Worm (Caenorhabditis elegans) whole organism, young adult: ENCODE measurements around the gene cutl-18.

Experiments used
- B0019.2 ChIP-seq: fragments of 200-800 bp; sonication (Bioruptor generic); conservative IDR thresholded peaks from 2 replicates; pipeline ENCODE4 v1.3.6; 2022; ENCODE audit warnings: missing genetic modification reagents, missing genetic modification characterization, missing compliant biosample characterization
- B0336.3 ChIP-seq: fragments of 200-800 bp; sonication (Bioruptor generic); IDR thresholded peaks from 2 replicates; pipeline ENCODE4 v1.3.6; 2022; ENCODE audit warnings: missing genetic modification characterization, missing compliant biosample characterization
- C06A6.2 ChIP-seq: fragments of 200-800 bp; sonication (Bioruptor generic); conservative IDR thresholded peaks from 2 replicates; pipeline ENCODE4 v1.3.6; 2022; ENCODE audit warnings: missing genetic modification characterization, missing compliant biosample characterization
- F10E7.11 ChIP-seq: sonication (generic microtip); optimal IDR thresholded peaks from 2 replicates; lab custom pipeline; 2017; ENCODE audit warnings: mild to moderate bottlenecking, missing genetic modification characterization, moderate library complexity, missing compliant biosample characterization
- F23B12.7 ChIP-seq: sonication (generic microtip); optimal IDR thresholded peaks from 2 replicates; lab custom pipeline; 2017; ENCODE audit warnings: missing genetic modification characterization, mild to moderate bottlenecking, missing compliant biosample characterization, antibody characterized with exemption, moderate library complexity; ENCODE audit not compliant: insufficient read depth
- F33H1.4 ChIP-seq: fragments of 200-800 bp; sonication (Bioruptor generic); IDR thresholded peaks from 2 replicates; pipeline ENCODE4 v1.3.6; 2022; ENCODE audit warnings: missing genetic modification reagents, missing genetic modification characterization, missing compliant biosample characterization
- F39B2.1 ChIP-seq: fragments of 200-800 bp; sonication (Bioruptor generic); IDR thresholded peaks from 2 replicates; pipeline ENCODE4 v1.3.6; 2022; ENCODE audit warnings: missing genetic modification reagents, missing genetic modification characterization, missing compliant biosample characterization
- F52B5.7 ChIP-seq: sonication (generic microtip); optimal IDR thresholded peaks from 2 replicates; lab custom pipeline; 2016; ENCODE audit warnings: mild to moderate bottlenecking, missing genetic modification characterization, missing compliant biosample characterization
- K11D2.4 ChIP-seq: fragments of 200-800 bp; sonication (Bioruptor generic); IDR thresholded peaks from 2 replicates; pipeline ENCODE4 v1.3.6; 2022; ENCODE audit warnings: missing genetic modification reagents, missing genetic modification characterization, missing compliant biosample characterization
- T07F8.4 ChIP-seq: sonication (generic microtip); optimal IDR thresholded peaks from 2 replicates; lab custom pipeline; 2016; ENCODE audit warnings: mild to moderate bottlenecking, missing genetic modification characterization, moderate library complexity, missing compliant biosample characterization
- Y56A3A.18 ChIP-seq: fragments of 200-800 bp; sonication (Bioruptor generic); IDR thresholded peaks from 2 replicates; pipeline ENCODE4 v1.3.6; 2022; ENCODE audit warnings: missing genetic modification reagents, missing genetic modification characterization, missing compliant biosample characterization
- Y95B8A.8 ChIP-seq: fragments of 200-800 bp; sonication (Bioruptor generic); IDR thresholded peaks from 2 replicates; pipeline ENCODE4 v1.3.6; 2022; ENCODE audit warnings: missing genetic modification reagents, missing genetic modification characterization, missing compliant biosample characterization
- aptf-3 ChIP-seq: fragments of 200-800 bp; sonication (Bioruptor generic); IDR thresholded peaks from 2 replicates; pipeline ENCODE4 v1.3.6; 2022; ENCODE audit warnings: missing genetic modification characterization, missing compliant biosample characterization
- attf-3 ChIP-seq: fragments of 200-800 bp; sonication (Bioruptor generic); conservative IDR thresholded peaks from 2 replicates; pipeline ENCODE4 v1.3.6; 2022; ENCODE audit warnings: missing genetic modification reagents, missing genetic modification characterization, missing compliant biosample characterization
- bed-1 ChIP-seq: fragments of 200-800 bp; sonication (Bioruptor generic); IDR thresholded peaks from 2 replicates; pipeline ENCODE4 v1.3.6; 2022; ENCODE audit warnings: missing genetic modification reagents, missing genetic modification characterization, missing compliant biosample characterization
- cebp-1 ChIP-seq, 2 experiments: fragments of 200-800 bp in 1 of 2; sonication (Bioruptor generic) in 1 of 2; sonication (generic microtip) in 1 of 2; IDR thresholded peaks in 1 of 2; optimal IDR thresholded peaks in 1 of 2; 2 replicates each; pipeline versions ENCODE4 v1.3.6 to Lab custom; 2017 to 2022; ENCODE audit warnings: missing compliant biosample characterization in 2 of 2, missing genetic modification characterization in 2 of 2, mild to moderate bottlenecking in 1 of 2, missing genetic modification reagents in 1 of 2, moderate library complexity in 1 of 2
- cebp-2 ChIP-seq: fragments of 200-800 bp; sonication (Bioruptor generic); IDR thresholded peaks from 2 replicates; pipeline ENCODE4 v1.3.6; 2022; ENCODE audit warnings: missing genetic modification characterization, missing compliant biosample characterization
- ceh-27 ChIP-seq: fragments of 200-800 bp; sonication (Bioruptor generic); optimal IDR thresholded peaks from 2 replicates; lab custom pipeline; 2018; ENCODE audit warnings: mild to moderate bottlenecking, missing genetic modification characterization, moderate library complexity, missing compliant biosample characterization
- ceh-79 ChIP-seq: sonication (generic microtip); optimal IDR thresholded peaks from 2 replicates; lab custom pipeline; 2017; ENCODE audit warnings: mild to moderate bottlenecking, missing genetic modification characterization, missing compliant biosample characterization
- ceh-91 ChIP-seq: fragments of 200-800 bp; sonication (Bioruptor generic); IDR thresholded peaks from 2 replicates; pipeline ENCODE4 v1.3.6; 2022; ENCODE audit warnings: missing genetic modification reagents, missing genetic modification characterization, missing compliant biosample characterization
- die-1 ChIP-seq: sonication (generic microtip); optimal IDR thresholded peaks from 2 replicates; lab custom pipeline; 2016; ENCODE audit warnings: missing genotype, mild to moderate bottlenecking, missing genetic modification characterization, missing compliant biosample characterization
- efl-1 ChIP-seq: fragments of 150-350 bp; optimal IDR thresholded peaks from 2 replicates; lab custom pipeline; 2014; ENCODE audit warnings: missing biosample characterization, missing genetic modification reagents, missing genetic modification characterization
- egrh-3 ChIP-seq: fragments of 200-800 bp; sonication (Bioruptor generic); IDR thresholded peaks from 2 replicates; pipeline ENCODE4 v1.3.6; 2022; ENCODE audit warnings: missing genetic modification reagents, missing genetic modification characterization, missing compliant biosample characterization
- fkh-3 ChIP-seq: sonication (generic microtip); optimal IDR thresholded peaks from 2 replicates; lab custom pipeline; 2016; ENCODE audit warnings: mild to moderate bottlenecking, missing genetic modification characterization, missing compliant biosample characterization
- gei-17 ChIP-seq: fragments of 200-800 bp; sonication (Bioruptor generic); optimal IDR thresholded peaks from 2 replicates; lab custom pipeline; 2018; ENCODE audit warnings: mild to moderate bottlenecking, missing genetic modification characterization, missing compliant biosample characterization
- hlh-12 ChIP-seq: sonication (generic microtip); optimal IDR thresholded peaks from 2 replicates; lab custom pipeline; 2016; ENCODE audit warnings: missing genetic modification characterization, missing compliant biosample characterization
- hmg-1.2 ChIP-seq: fragments of 200-800 bp; sonication (Bioruptor generic); IDR thresholded peaks from 2 replicates; pipeline ENCODE4 v1.3.6; 2022; ENCODE audit warnings: missing genetic modification reagents, missing genetic modification characterization, missing compliant biosample characterization
- lag-1 ChIP-seq: fragments of 200-800 bp; sonication (Bioruptor generic); IDR thresholded peaks from 2 replicates; pipeline ENCODE4 v1.3.6; 2022; ENCODE audit warnings: missing genetic modification reagents, missing genetic modification characterization, missing compliant biosample characterization
- let-526 ChIP-seq: fragments of 200-800 bp; sonication (Bioruptor generic); IDR thresholded peaks from 2 replicates; pipeline ENCODE4 v1.3.6; 2022; ENCODE audit warnings: missing genetic modification reagents, missing genetic modification characterization, missing compliant biosample characterization
- let-607 ChIP-seq, 2 experiments: fragments of 200-800 bp in 1 of 2; sonication (Bioruptor generic) in 1 of 2; sonication (generic microtip) in 1 of 2; optimal IDR thresholded peaks; 2 replicates each; lab custom pipeline; 2016 to 2018; ENCODE audit warnings: mild to moderate bottlenecking in 2 of 2, missing compliant biosample characterization in 2 of 2, missing genetic modification characterization in 2 of 2, moderate library complexity in 2 of 2, missing genotype in 1 of 2
- lin-26 ChIP-seq: fragments of 200-800 bp; sonication (Bioruptor generic); IDR thresholded peaks from 2 replicates; pipeline ENCODE4 v1.3.6; 2022; ENCODE audit warnings: missing genetic modification reagents, missing genetic modification characterization, missing compliant biosample characterization
- lin-40 ChIP-seq: sonication (generic microtip); optimal IDR thresholded peaks from 2 replicates; lab custom pipeline; 2016; ENCODE audit warnings: missing genetic modification characterization, mild to moderate bottlenecking, missing compliant biosample characterization, missing genotype, missing genetic modification reagents
- madf-10 ChIP-seq: sonication (generic microtip); optimal IDR thresholded peaks from 2 replicates; lab custom pipeline; 2016; ENCODE audit warnings: mild to moderate bottlenecking, missing genetic modification characterization, missing compliant biosample characterization
- madf-6 ChIP-seq: fragments of 200-800 bp; sonication (Bioruptor generic); IDR thresholded peaks from 2 replicates; pipeline ENCODE4 v1.3.6; 2022; ENCODE audit warnings: missing genetic modification reagents, missing genetic modification characterization, missing compliant biosample characterization
- mcd-1 ChIP-seq: fragments of 200-800 bp; sonication (Bioruptor generic); IDR thresholded peaks from 2 replicates; pipeline ENCODE4 v1.3.6; 2022; ENCODE audit warnings: missing genetic modification reagents, missing genetic modification characterization, missing compliant biosample characterization
- mel-28 ChIP-seq: sonication (generic microtip); optimal IDR thresholded peaks from 2 replicates; lab custom pipeline; 2016; ENCODE audit warnings: borderline replicate concordance, mild to moderate bottlenecking, missing genetic modification characterization, missing compliant biosample characterization
- mes-4 ChIP-seq: sonication (generic microtip); optimal IDR thresholded peaks from 2 replicates; lab custom pipeline; 2016; ENCODE audit warnings: missing genotype, missing genetic modification characterization, missing compliant biosample characterization
- nhr-179 ChIP-seq: sonication (generic microtip); optimal IDR thresholded peaks from 2 replicates; lab custom pipeline; 2016; ENCODE audit warnings: mild to moderate bottlenecking, missing genetic modification characterization, missing compliant biosample characterization
- nhr-27 ChIP-seq: fragments of 200-800 bp; sonication (Bioruptor generic); optimal IDR thresholded peaks from 2 replicates; lab custom pipeline; 2018; ENCODE audit warnings: mild to moderate bottlenecking, missing genetic modification characterization, moderate library complexity, missing compliant biosample characterization
- nhr-80 ChIP-seq: sonication (generic microtip); optimal IDR thresholded peaks from 2 replicates; lab custom pipeline; 2016; ENCODE audit warnings: missing genetic modification characterization, missing compliant biosample characterization
- rpc-1 ChIP-seq, 2 experiments: fragments of 150-350 bp in 1 of 2; sonication (generic microtip) in 1 of 2; optimal IDR thresholded peaks; 2 replicates each; lab custom pipeline; 2014 to 2018; ENCODE audit warnings: missing biosample characterization in 1 of 2, missing genetic modification characterization in 1 of 2, missing genetic modification reagents in 1 of 2, missing genotype in 1 of 2
- snpc-1.3 ChIP-seq: sonication (generic microtip); optimal IDR thresholded peaks from 2 replicates; lab custom pipeline; 2017; ENCODE audit warnings: missing genetic modification characterization, mild to moderate bottlenecking, missing compliant biosample characterization, antibody characterized with exemption, moderate library complexity, missing genotype, missing genetic modification reagents; ENCODE audit not compliant: insufficient read depth
- ztf-28 ChIP-seq: fragments of 200-800 bp; sonication (Bioruptor generic); IDR thresholded peaks from 2 replicates; pipeline ENCODE4 v1.3.6; 2022; ENCODE audit warnings: missing genetic modification reagents, missing genetic modification characterization, missing compliant biosample characterization

cutl-18 gene

ce11 chrV:11314025-11314880, 2.4 kb downstream of the cutl-18 start (continued):
- TF ChIP-seq mcd-1 (GFP tag; lab: Robert Waterston, UW): peak; percentile 86
- TF ChIP-seq ceh-27 (GFP tag; lab: Kevin White, UChicago): peak; percentile 99
- TF ChIP-seq nhr-27 (tag; lab: Kevin White, UChicago): peak; percentile 99
- TF ChIP-seq bed-1 (GFP tag; lab: Robert Waterston, UW): peak; percentile 98
- peak; percentile 89 for TF ChIP-seq mel-28 (tag; lab: Kevin White, UChicago)
- TF ChIP-seq let-607 (tag; optimal IDR thresholded peaks at IDR 0.05; lab: Kevin White, UChicago): peak; percentile 88 to 90
- TF ChIP-seq madf-6: peak; percentile 90
- TF ChIP-seq F39B2.1 (GFP tag; lab: Robert Waterston, UW): peak; percentile 29; the same call in 1 of the 2 replicates
- peak; percentile 98 for TF ChIP-seq die-1 (tag; lab: Kevin White, UChicago)
- TF ChIP-seq B0019.2 (GFP tag; lab: Robert Waterston, UW): peak; percentile 87
- peak; percentile 53 for TF ChIP-seq efl-1 (GFP tag; lab: Kevin White, UChicago)
- peak; percentile 90 for TF ChIP-seq hmg-1.2 (GFP tag; lab: Robert Waterston, UW)
- TF ChIP-seq lin-40 (tag; lab: Kevin White, UChicago): peak; percentile 85
- TF ChIP-seq B0336.3 (GFP tag; lab: Robert Waterston, UW): peak; percentile 97
- TF ChIP-seq ztf-28 (GFP tag; lab: Robert Waterston, UW): peak; percentile 95
- peak; percentile 96 for TF ChIP-seq T07F8.4 (tag; lab: Kevin White, UChicago)
- TF ChIP-seq mes-4 (tag; lab: Kevin White, UChicago): peak; percentile 95
- peak; percentile 100 for TF ChIP-seq F52B5.7 (tag; lab: Kevin White, UChicago)
- TF ChIP-seq aptf-3 (GFP tag; lab: Robert Waterston, UW): peak; percentile 97
- TF ChIP-seq ceh-91 (GFP tag; lab: Robert Waterston, UW): peak; percentile 65
- TF ChIP-seq cebp-2 (GFP tag; lab: Robert Waterston, UW): peak; percentile 99
- TF ChIP-seq let-526: peak; percentile 97
- TF ChIP-seq Y95B8A.8 (GFP tag; lab: Robert Waterston, UW): peak; percentile 94
- TF ChIP-seq nhr-80 (tag; lab: Kevin White, UChicago): peak; percentile 80
- peak; percentile 89 for TF ChIP-seq K11D2.4
- peak; percentile 99 for TF ChIP-seq Y56A3A.18 (GFP tag; lab: Robert Waterston, UW)
- peak; percentile 80 for TF ChIP-seq attf-3 (GFP tag; lab: Robert Waterston, UW)
- TF ChIP-seq F23B12.7: peak; percentile 92
- TF ChIP-seq fkh-3 (tag; lab: Kevin White, UChicago): peak; percentile 99
- peak; percentile 82 for TF ChIP-seq C06A6.2
- TF ChIP-seq lag-1 (GFP tag; lab: Robert Waterston, UW): 0 out of 2 replicates have a peak, but pooled peaks have one; percentile 71
- TF ChIP-seq ceh-79 (tag; lab: Kevin White, UChicago): peak; percentile 99
- TF ChIP-seq hlh-12 (tag; lab: Kevin White, UChicago): peak; percentile 90
- peak; percentile 87 for TF ChIP-seq gei-17 (GFP tag; lab: Kevin White, UChicago)
- TF ChIP-seq snpc-1.3 (tag; lab: Kevin White, UChicago): peak; percentile 97
- TF ChIP-seq lin-26 (GFP tag; lab: Robert Waterston, UW): peak; percentile 100
- TF ChIP-seq egrh-3 (GFP tag; lab: Robert Waterston, UW): peak; percentile 73
- TF ChIP-seq F10E7.11 (tag; lab: Kevin White, UChicago): peak; percentile 99
- TF ChIP-seq madf-10 (tag; lab: Kevin White, UChicago): peak; percentile 90
- peak; percentile 99 for TF ChIP-seq rpc-1 (optimal IDR thresholded peaks at IDR 0.05; lab: Kevin White, UChicago)
- TF ChIP-seq rpc-1 (tag; optimal IDR thresholded peaks at IDR 0.05; lab: Kevin White, UChicago): peak; percentile 99
- TF ChIP-seq nhr-179 (tag; lab: Kevin White, UChicago): peak; percentile 83
- peak; percentile 67 for TF ChIP-seq F33H1.4 (GFP tag; lab: Robert Waterston, UW)
- peak; percentile 85 for TF ChIP-seq cebp-1 (GFP tag; IDR thresholded peaks at IDR 0.05; lab: Robert Waterston, UW)
- TF ChIP-seq cebp-1 (tag; optimal IDR thresholded peaks at IDR 0.05; lab: Kevin White, UChicago): peak; percentile 93
